In genomic region chr3L:10267605-10268004, dm6 we compare ENCODE assay signal across 4 fruit fly cellular contexts.
TF ChIP-seq lines count a peak whose summit lies in the region.

No protein-coding gene starts in this region.

- no peak for TF ChIP-seq CTCF in whole organism, embryonic (GFP tag; optimal IDR thresholded peaks at IDR 0.05; lab: Kevin White, UChicago)

TF ChIP-seq in whole organism, embryonic, 481 proteins besides CTCF, POLR2A, EP300 and RAD21 (continues in another document):
- TF ChIP-seq Xrp1 (GFP tag; IDR thresholded peaks at IDR 0.05; lab: Robert Waterston, UW) = peak; percentile 33; the same call in 1 of the 2 replicates
- no peak for TF ChIP-seq Sin3A (optimal IDR thresholded peaks at IDR 0.05; lab: Kevin White, UChicago)
- no peak for TF ChIP-seq Sry-β (GFP tag; optimal IDR thresholded peaks at IDR 0.05; lab: Kevin White, UChicago)
- peak in 1 of 2 experiments; percentile 32 for TF ChIP-seq bsh (GFP tag; optimal IDR thresholded peaks at IDR 0.05; lab: Kevin White, UChicago)
- TF ChIP-seq HLH54F (GFP tag; optimal IDR thresholded peaks at IDR 0.05; lab: Kevin White, UChicago) = no peak
- TF ChIP-seq CG3281 (GFP tag; optimal IDR thresholded peaks at IDR 0.05; lab: Kevin White, UChicago) = no peak
- peak; percentile 14 for TF ChIP-seq trem (tag; optimal IDR thresholded peaks at IDR 0.05; lab: Kevin White, UChicago)
- TF ChIP-seq dmrt11E (tag; optimal IDR thresholded peaks at IDR 0.05; lab: Kevin White, UChicago) = peak; percentile 7
- TF ChIP-seq CG10979 (tag; optimal IDR thresholded peaks at IDR 0.05; lab: Kevin White, UChicago) = peak; percentile 12
- peak; percentile 63 for TF ChIP-seq D19A (tag; optimal IDR thresholded peaks at IDR 0.05; lab: Kevin White, UChicago)
- TF ChIP-seq CG12769 (tag; optimal IDR thresholded peaks at IDR 0.05; lab: Kevin White, UChicago) = no peak
- TF ChIP-seq HLHmδ (GFP tag; optimal IDR thresholded peaks at IDR 0.05; lab: Kevin White, UChicago) = no peak
- TF ChIP-seq sens (GFP tag; lab: Kevin White, UChicago) = peak; percentile 15
- TF ChIP-seq sqz (GFP tag; optimal IDR thresholded peaks at IDR 0.05; lab: Kevin White, UChicago) = peak; percentile 39
- no peak for TF ChIP-seq klu (GFP tag; IDR thresholded peaks at IDR 0.05; lab: Robert Waterston, UW)
- TF ChIP-seq Blimp-1 (GFP tag; optimal IDR thresholded peaks at IDR 0.05; lab: Kevin White, UChicago) = peak; percentile 10
- no peak for TF ChIP-seq Taf1 (GFP tag; IDR thresholded peaks at IDR 0.05; lab: Robert Waterston, UW)
- TF ChIP-seq vvl (GFP tag; IDR thresholded peaks at IDR 0.05; lab: Robert Waterston, UW) = peak; percentile 11; the same call in 1 of the 2 replicates
- no peak for TF ChIP-seq gcm2 (GFP tag; optimal IDR thresholded peaks at IDR 0.05; lab: Kevin White, UChicago)
- no peak for TF ChIP-seq tin (GFP tag; optimal IDR thresholded peaks at IDR 0.05; lab: Kevin White, UChicago)
- no peak for TF ChIP-seq CG18619 (GFP tag; optimal IDR thresholded peaks at IDR 0.05; lab: Kevin White, UChicago)
- no peak for TF ChIP-seq ap (GFP tag; IDR thresholded peaks at IDR 0.05; lab: Robert Waterston, UW)
- TF ChIP-seq HmgZ (tag; optimal IDR thresholded peaks at IDR 0.05; lab: Kevin White, UChicago) = no peak

TF ChIP-seq in whole organism, prepupa, 60 proteins besides CTCF, POLR2A, EP300 and RAD21 (continues in another document):
- TF ChIP-seq achi (GFP tag; optimal IDR thresholded peaks at IDR 0.05; lab: Kevin White, UChicago) (peak; percentile 35), eg (GFP tag; IDR thresholded peaks at IDR 0.05; lab: Robert Waterston, UW) (no peak), dsx (GFP tag; optimal IDR thresholded peaks at IDR 0.05; lab: Kevin White, UChicago; ENCODE audit: poor library complexity, severe bottlenecking) (no peak), OdsH (GFP tag; optimal IDR thresholded peaks at IDR 0.05; lab: Kevin White, UChicago) (peak; percentile 9), Eip78C (GFP tag; lab: Kevin White, UChicago) (peak; percentile 88), CG11902 (GFP tag; optimal IDR thresholded peaks at IDR 0.05; lab: Kevin White, UChicago) (no peak), Hr39 (GFP tag; optimal IDR thresholded peaks at IDR 0.05; lab: Kevin White, UChicago) (peak; percentile 52), vri (GFP tag; optimal IDR thresholded peaks at IDR 0.05; lab: Kevin White, UChicago) (peak; percentile 42), CG1621 (tag; optimal IDR thresholded peaks at IDR 0.05; lab: Kevin White, UChicago) (no peak), CG16779 (tag; optimal IDR thresholded peaks at IDR 0.05; lab: Kevin White, UChicago) (no peak), Met (GFP tag; optimal IDR thresholded peaks at IDR 0.05; lab: Kevin White, UChicago) (peak; percentile 55), CG7368 (GFP tag; optimal IDR thresholded peaks at IDR 0.05; lab: Kevin White, UChicago) (no peak), Sox15 (GFP tag; optimal IDR thresholded peaks at IDR 0.05; lab: Kevin White, UChicago) (no peak), Hr4 (GFP tag; optimal IDR thresholded peaks at IDR 0.05; lab: Kevin White, UChicago) (no peak), CG10631 (GFP tag; optimal IDR thresholded peaks at IDR 0.05; lab: Kevin White, UChicago) (peak; percentile 31), CG8632 (GFP tag; optimal IDR thresholded peaks at IDR 0.05; lab: Kevin White, UChicago) (no peak), CG6276 (GFP tag; optimal IDR thresholded peaks at IDR 0.05; lab: Kevin White, UChicago) (no peak), CG8119 (GFP tag; IDR thresholded peaks at IDR 0.05; lab: Robert Waterston, UW) (no peak), Eip93F (GFP tag; optimal IDR thresholded peaks at IDR 0.05; lab: Kevin White, UChicago) (no peak), ss (GFP tag; optimal IDR thresholded peaks at IDR 0.05; lab: Kevin White, UChicago) (peak in 1 of 2 experiments; percentile 40), CG4318 (GFP tag; optimal IDR thresholded peaks at IDR 0.05; lab: Kevin White, UChicago) (no peak), svp (GFP tag; lab: Kevin White, UChicago) (peak; percentile 83), net (GFP tag; optimal IDR thresholded peaks at IDR 0.05; lab: Kevin White, UChicago) (no peak), Sox102F (GFP tag; optimal IDR thresholded peaks at IDR 0.05; lab: Kevin White, UChicago) (peak; percentile 54), CG11762 (GFP tag; optimal IDR thresholded peaks at IDR 0.05; lab: Kevin White, UChicago; ENCODE audit: insufficient read depth) (no peak)

TF ChIP-seq in whole organism, pupa, 21 proteins besides CTCF, POLR2A, EP300 and RAD21:
- TF ChIP-seq CG9948 (tag; optimal IDR thresholded peaks at IDR 0.05; lab: Kevin White, UChicago) (peak; percentile 5), Snoo (tag; optimal IDR thresholded peaks at IDR 0.05; lab: Kevin White, UChicago) (peak; percentile 49), CG15710 (tag; optimal IDR thresholded peaks at IDR 0.05; lab: Kevin White, UChicago) (peak; percentile 28), CG8159 (tag; optimal IDR thresholded peaks at IDR 0.05; lab: Kevin White, UChicago) (peak; percentile 38), CG17806 (tag; optimal IDR thresholded peaks at IDR 0.05; lab: Kevin White, UChicago) (peak; percentile 33), gl (tag; optimal IDR thresholded peaks at IDR 0.05; lab: Kevin White, UChicago) (no peak)

TF ChIP-seq in whole organism, wandering third instar larva, 38 proteins besides CTCF, POLR2A, EP300 and RAD21:
- TF ChIP-seq dsf (GFP tag; optimal IDR thresholded peaks at IDR 0.05; lab: Kevin White, UChicago; ENCODE audit: borderline replicate concordance) (no peak), usp (GFP tag; optimal IDR thresholded peaks at IDR 0.05; lab: Kevin White, UChicago) (no peak), tai (GFP tag; optimal IDR thresholded peaks at IDR 0.05; lab: Kevin White, UChicago) (no peak), OdsH (GFP tag; optimal IDR thresholded peaks at IDR 0.05; lab: Kevin White, UChicago) (peak; percentile 56), Hr78 (GFP tag; optimal IDR thresholded peaks at IDR 0.05; lab: Kevin White, UChicago) (no peak), Dif (GFP tag; optimal IDR thresholded peaks at IDR 0.05; lab: Kevin White, UChicago; ENCODE audit: partially characterized antibody) (no peak), ey (GFP tag; optimal IDR thresholded peaks at IDR 0.05; lab: Kevin White, UChicago) (peak; percentile 50), Rel (GFP tag; optimal IDR thresholded peaks at IDR 0.05; lab: Kevin White, UChicago) (no peak), Rel (tag; optimal IDR thresholded peaks at IDR 0.05; lab: Kevin White, UChicago) (no peak), brk (GFP tag; optimal IDR thresholded peaks at IDR 0.05; lab: Kevin White, UChicago) (no peak), lola (GFP tag; optimal IDR thresholded peaks at IDR 0.05; lab: Kevin White, UChicago) (no peak), dl (GFP tag; optimal IDR thresholded peaks at IDR 0.05; lab: Kevin White, UChicago; ENCODE audit: insufficient read depth in 1 of 2, partially characterized antibody in 2 of 2) (no peak), h (GFP tag; optimal IDR thresholded peaks at IDR 0.05; lab: Kevin White, UChicago) (peak; percentile 74), Sp1 (GFP tag; optimal IDR thresholded peaks at IDR 0.05; lab: Kevin White, UChicago) (peak; percentile 59), Vsx2 (GFP tag; optimal IDR thresholded peaks at IDR 0.05; lab: Kevin White, UChicago; ENCODE audit: partially characterized antibody) (no peak), Myc (optimal IDR thresholded peaks at IDR 0.05; lab: Kevin White, UChicago) (no peak), foxo (GFP tag; optimal IDR thresholded peaks at IDR 0.05; lab: Kevin White, UChicago) (peak in 1 of 2 experiments; percentile 60), Abd-B (GFP tag; optimal IDR thresholded peaks at IDR 0.05; lab: Kevin White, UChicago) (no peak), Hnf4 (GFP tag; optimal IDR thresholded peaks at IDR 0.05; lab: Kevin White, UChicago) (peak; percentile 17), sage (GFP tag; optimal IDR thresholded peaks at IDR 0.05; lab: Kevin White, UChicago) (no peak), woc (GFP tag; optimal IDR thresholded peaks at IDR 0.05; lab: Kevin White, UChicago) (peak; percentile 54), jim (GFP tag; optimal IDR thresholded peaks at IDR 0.05; lab: Kevin White, UChicago) (no peak), psq (GFP tag; optimal IDR thresholded peaks at IDR 0.05; lab: Kevin White, UChicago) (peak; percentile 26), sv (GFP tag; optimal IDR thresholded peaks at IDR 0.05; lab: Kevin White, UChicago) (no peak), CG32264 (GFP tag; optimal IDR thresholded peaks at IDR 0.05; lab: Kevin White, UChicago) (no peak), dmrt93B (GFP tag; optimal IDR thresholded peaks at IDR 0.05; lab: Kevin White, UChicago) (peak; percentile 3), fru (GFP tag; optimal IDR thresholded peaks at IDR 0.05; lab: Kevin White, UChicago) (peak; percentile 37), Jra (GFP tag; optimal IDR thresholded peaks at IDR 0.05; lab: Kevin White, UChicago) (no peak), Dfd (GFP tag; optimal IDR thresholded peaks at IDR 0.05; lab: Kevin White, UChicago) (no peak), HLH106 (tag; optimal IDR thresholded peaks at IDR 0.05; lab: Kevin White, UChicago) (peak; percentile 57), Hr83 (GFP tag; optimal IDR thresholded peaks at IDR 0.05; lab: Kevin White, UChicago; ENCODE audit: poor library complexity, severe bottlenecking) (no peak), br (GFP tag; optimal IDR thresholded peaks at IDR 0.05; lab: Kevin White, UChicago) (peak; percentile 23), rgr (GFP tag; optimal IDR thresholded peaks at IDR 0.05; lab: Kevin White, UChicago) (peak; percentile 37), N (GFP tag; optimal IDR thresholded peaks at IDR 0.05; lab: Kevin White, UChicago) (no peak)

Comparison
In these comparisons a context has a peak if more than half of its experiments do, and no peak if none do; other contexts are left out.
1. Of the 7 proteins assayed by ChIP-seq in both whole organism, embryonic and whole organism, prepupa: peak only in whole organism, embryonic: Blimp-1; only in whole organism, prepupa: Hr39 and Sox102F; in both: none; in neither: 4.